Worm (Caenorhabditis elegans) whole organism, L4 larva: ENCODE data around the gene mul-1.

Experiments used
- F37D6.2 ChIP-seq: sonication (generic microtip); optimal IDR thresholded peaks from 2 replicates; lab custom pipeline; 2016; ENCODE audit warnings: mild to moderate bottlenecking, missing genetic modification characterization, missing compliant biosample characterization
- F44E2.7 ChIP-seq: fragments of 200-800 bp; sonication (Bioruptor generic); IDR thresholded peaks from 2 replicates; pipeline ENCODE4 v2.1.2; 2022; ENCODE audit warnings: missing genetic modification characterization, missing compliant biosample characterization
- F49E8.2 ChIP-seq: sonication (generic microtip); optimal IDR thresholded peaks from 2 replicates; lab custom pipeline; 2016; ENCODE audit warnings: missing compliant biosample characterization, mild to moderate bottlenecking, missing genetic modification characterization, borderline replicate concordance
- R02D3.7 ChIP-seq: fragments of 150-350 bp; sonication (generic microtip); optimal IDR thresholded peaks from 3 replicates; lab custom pipeline; 2014; ENCODE audit warnings: missing biosample characterization, missing genetic modification characterization
- ZK337.2 ChIP-seq: fragments of 200-800 bp; sonication (Bioruptor generic); IDR thresholded peaks from 2 replicates; pipeline ENCODE4 v1.3.6; 2022; ENCODE audit warnings: missing genetic modification reagents, missing genetic modification characterization, missing compliant biosample characterization
- aha-1 ChIP-seq: fragments of 150-350 bp; peaks from one replicate; lab custom pipeline; 2014; ENCODE audit warnings: missing biosample characterization, missing genetic modification characterization
- ama-1 ChIP-seq: fragments of 150-350 bp; optimal IDR thresholded peaks from 2 replicates; lab custom pipeline; 2014; ENCODE audit warnings: inconsistent platforms, mixed read lengths
- attf-4 ChIP-seq: sonication (generic microtip); optimal IDR thresholded peaks from 3 replicates; lab custom pipeline; 2017; ENCODE audit warnings: missing biosample characterization, missing genetic modification characterization
- ceh-20 ChIP-seq: fragments of 200-800 bp; sonication (Bioruptor generic); IDR thresholded peaks from 2 replicates; pipeline ENCODE4 v1.3.6; 2022; ENCODE audit warnings: missing genetic modification reagents, missing genetic modification characterization, missing compliant biosample characterization
- ceh-28 ChIP-seq: fragments of 150-350 bp; optimal IDR thresholded peaks from 2 replicates; lab custom pipeline; 2014; ENCODE audit warnings: missing biosample characterization, missing genetic modification reagents, missing genetic modification characterization
- ceh-62 ChIP-seq: sonication (generic microtip); optimal IDR thresholded peaks from 2 replicates; lab custom pipeline; 2017; ENCODE audit warnings: missing biosample characterization, missing genetic modification characterization
- cey-2 ChIP-seq: sonication (generic microtip); optimal IDR thresholded peaks from 3 replicates; lab custom pipeline; 2017; ENCODE audit warnings: missing genetic modification characterization, mild to moderate bottlenecking, missing compliant biosample characterization, antibody characterized with exemption, borderline replicate concordance; ENCODE audit not compliant: insufficient read depth
- ctbp-1 ChIP-seq: fragments of 200-800 bp; sonication (Bioruptor generic); IDR thresholded peaks from 2 replicates; pipeline ENCODE4 v1.3.6; 2022; ENCODE audit warnings: missing genetic modification reagents, missing genetic modification characterization, missing compliant biosample characterization
- daf-12 ChIP-seq: fragments of 150-350 bp; optimal IDR thresholded peaks from 2 replicates; lab custom pipeline; 2014; ENCODE audit warnings: missing biosample characterization, missing genetic modification reagents, missing genetic modification characterization
- daf-16 ChIP-seq, 3 experiments: sonication (generic microtip); optimal IDR thresholded peaks; 2 replicates each; lab custom pipeline; 2016 to 2017; ENCODE audit warnings: missing genetic modification characterization in 3 of 3, missing genetic modification reagents in 3 of 3, mild to moderate bottlenecking in 2 of 3, missing compliant biosample characterization in 2 of 3, missing biosample characterization in 1 of 3, moderate library complexity in 1 of 3
- daf-8 ChIP-seq: fragments of 200-800 bp; sonication (Bioruptor generic); IDR thresholded peaks from 2 replicates; pipeline ENCODE4 v1.3.6; 2022; ENCODE audit warnings: missing genetic modification characterization, missing compliant biosample characterization
- dmd-6 ChIP-seq: fragments of 200-800 bp; sonication (Bioruptor generic); IDR thresholded peaks from 2 replicates; pipeline ENCODE4 v1.3.6; 2022; ENCODE audit warnings: missing genetic modification reagents, missing genetic modification characterization, missing compliant biosample characterization
- duxl-1 ChIP-seq: sonication (generic microtip); optimal IDR thresholded peaks from 2 replicates; lab custom pipeline; 2016; ENCODE audit warnings: mild to moderate bottlenecking, missing genetic modification characterization, moderate library complexity, missing compliant biosample characterization; ENCODE audit not compliant: poor library complexity
- egl-27 ChIP-seq: sonication (generic microtip); optimal IDR thresholded peaks from 3 replicates; lab custom pipeline; 2017; ENCODE audit warnings: missing biosample characterization, missing genetic modification reagents, missing genetic modification characterization
- fos-1 ChIP-seq: fragments of 150-350 bp; optimal IDR thresholded peaks from 2 replicates; lab custom pipeline; 2014; ENCODE audit warnings: missing biosample characterization, missing genetic modification characterization
- hif-1 ChIP-seq, 2 experiments: sonication (generic microtip); optimal IDR thresholded peaks; 2 replicates each; lab custom pipeline; 2016 to 2017; ENCODE audit warnings: missing compliant biosample characterization in 2 of 2, missing genetic modification characterization in 2 of 2, missing genetic modification reagents in 2 of 2, missing genotype in 2 of 2, mild to moderate bottlenecking in 1 of 2
- hlh-11 ChIP-seq: fragments of 200-800 bp; sonication (Bioruptor generic); optimal IDR thresholded peaks from 2 replicates; lab custom pipeline; 2018; ENCODE audit warnings: mild to moderate bottlenecking, missing genetic modification characterization, missing compliant biosample characterization
- hlh-30 ChIP-seq: sonication (generic microtip); optimal IDR thresholded peaks from 2 replicates; lab custom pipeline; 2017; ENCODE audit warnings: antibody characterized with exemption, mild to moderate bottlenecking, missing genetic modification characterization, missing compliant biosample characterization; ENCODE audit not compliant: insufficient read depth
- jun-1 ChIP-seq: fragments of 150-350 bp; optimal IDR thresholded peaks from 2 replicates; lab custom pipeline; 2014; ENCODE audit warnings: missing biosample characterization, missing genetic modification reagents, missing genetic modification characterization
- lin-13 ChIP-seq: fragments of 150-350 bp; optimal IDR thresholded peaks from 2 replicates; lab custom pipeline; 2014; ENCODE audit warnings: missing biosample characterization, missing genetic modification reagents, missing genetic modification characterization
- lin-15B ChIP-seq: fragments of 150-350 bp; sonication (generic microtip); optimal IDR thresholded peaks from 3 replicates; lab custom pipeline; 2014; ENCODE audit warnings: missing biosample characterization, missing genetic modification characterization
- lin-38 ChIP-seq: fragments of 200-800 bp; sonication (Bioruptor generic); IDR thresholded peaks from 2 replicates; pipeline ENCODE4 v1.3.6; 2022; ENCODE audit warnings: missing genetic modification reagents, missing genetic modification characterization, missing compliant biosample characterization
- lsy-2 ChIP-seq, 2 experiments: fragments of 150-350 bp in 1 of 2; sonication (generic microtip) in 1 of 2; optimal IDR thresholded peaks; 2 replicates each; lab custom pipeline; 2014 to 2017; ENCODE audit warnings: missing biosample characterization in 2 of 2, missing genetic modification characterization in 2 of 2
- madf-5 ChIP-seq, 2 experiments: fragments of 200-800 bp; sonication (Bioruptor generic); IDR thresholded peaks; 2 replicates each; pipeline ENCODE4 v1.3.6; 2022; ENCODE audit warnings: missing compliant biosample characterization in 2 of 2, missing genetic modification characterization in 2 of 2
- mdt-29 ChIP-seq: fragments of 200-800 bp; sonication (Bioruptor generic); IDR thresholded peaks from 2 replicates; pipeline ENCODE4 v1.3.6; 2022; ENCODE audit warnings: missing genetic modification reagents, missing genetic modification characterization, missing compliant biosample characterization
- mes-2 ChIP-seq: sonication (generic microtip); optimal IDR thresholded peaks from 2 replicates; lab custom pipeline; 2016; ENCODE audit warnings: missing genotype, mild to moderate bottlenecking, missing genetic modification characterization, missing compliant biosample characterization; ENCODE audit not compliant: poor library complexity, severe bottlenecking
- nhr-102 ChIP-seq: sonication (generic microtip); optimal IDR thresholded peaks from 2 replicates; lab custom pipeline; 2016; ENCODE audit warnings: mild to moderate bottlenecking, missing genetic modification characterization, moderate library complexity, missing compliant biosample characterization
- nhr-237 ChIP-seq: sonication (generic microtip); optimal IDR thresholded peaks from 2 replicates; lab custom pipeline; 2017; ENCODE audit warnings: missing biosample characterization, missing genetic modification characterization
- nhr-25 ChIP-seq: sonication (generic microtip); optimal IDR thresholded peaks from 2 replicates; lab custom pipeline; 2017; ENCODE audit warnings: missing genetic modification characterization, mild to moderate bottlenecking, missing compliant biosample characterization, antibody characterized with exemption, moderate library complexity, borderline replicate concordance; ENCODE audit not compliant: insufficient read depth
- nhr-28 ChIP-seq: fragments of 150-350 bp; optimal IDR thresholded peaks from 2 replicates; lab custom pipeline; 2014; ENCODE audit warnings: missing biosample characterization, missing genetic modification characterization
- nhr-41 ChIP-seq: fragments of 200-800 bp; sonication (Bioruptor generic); IDR thresholded peaks from 2 replicates; pipeline ENCODE4 v1.3.6; 2022; ENCODE audit warnings: missing genetic modification reagents, missing genetic modification characterization, missing compliant biosample characterization
- nhr-48 ChIP-seq: sonication (generic microtip); optimal IDR thresholded peaks from 2 replicates; lab custom pipeline; 2016; ENCODE audit warnings: mild to moderate bottlenecking, missing genetic modification characterization, missing compliant biosample characterization
- nhr-76 ChIP-seq: fragments of 150-350 bp; optimal IDR thresholded peaks from 2 replicates; lab custom pipeline; 2014; ENCODE audit warnings: missing biosample characterization, missing genetic modification characterization
- nhr-77 ChIP-seq: fragments of 150-350 bp; optimal IDR thresholded peaks from 2 replicates; lab custom pipeline; 2014; ENCODE audit warnings: missing biosample characterization, missing genetic modification characterization
- set-16 ChIP-seq: fragments of 200-800 bp; sonication (Bioruptor generic); IDR thresholded peaks from 2 replicates; pipeline ENCODE4 v1.3.6; 2022; ENCODE audit warnings: missing genetic modification reagents, missing genetic modification characterization, missing compliant biosample characterization
- skn-1 ChIP-seq: fragments of 150-350 bp; optimal IDR thresholded peaks from 2 replicates; lab custom pipeline; 2014; ENCODE audit warnings: missing biosample characterization, missing genetic modification characterization
- spr-1 ChIP-seq: sonication (generic microtip); optimal IDR thresholded peaks from 2 replicates; lab custom pipeline; 2016; ENCODE audit warnings: mild to moderate bottlenecking, missing genetic modification characterization, missing compliant biosample characterization
- tra-1 ChIP-seq: fragments of 200-800 bp; sonication (Bioruptor generic); IDR thresholded peaks from 2 replicates; pipeline ENCODE4 v1.3.6; 2022; ENCODE audit warnings: missing genetic modification reagents, missing genetic modification characterization, missing compliant biosample characterization
- unc-130 ChIP-seq: sonication (generic microtip); optimal IDR thresholded peaks from 2 replicates; lab custom pipeline; 2016; ENCODE audit warnings: missing genetic modification reagents, missing genetic modification characterization, missing compliant biosample characterization
- unc-62 ChIP-seq, 3 experiments: fragments of 150-350 bp in 1 of 3; sonication (generic microtip); optimal IDR thresholded peaks in 2 of 3; peaks in 1 of 3; 1 replicate in 1 of 3; 2 replicates in 2 of 3; lab custom pipeline; 2014 to 2017; ENCODE audit warnings: missing biosample characterization in 3 of 3, missing genetic modification characterization in 3 of 3, missing genetic modification reagents in 3 of 3, missing genotype in 1 of 3
- vab-7 ChIP-seq: fragments of 200-800 bp; sonication (Bioruptor generic); IDR thresholded peaks from 2 replicates; pipeline ENCODE4 v1.3.6; 2022; ENCODE audit warnings: missing genetic modification reagents, missing genetic modification characterization, missing compliant biosample characterization
- zag-1 ChIP-seq: fragments of 150-350 bp; optimal IDR thresholded peaks from 2 replicates; lab custom pipeline; 2014; ENCODE audit warnings: missing biosample characterization, missing genetic modification characterization
- zfp-2 ChIP-seq: sonication (generic microtip); optimal IDR thresholded peaks from 2 replicates; lab custom pipeline; 2016; ENCODE audit warnings: mild to moderate bottlenecking, missing genetic modification characterization, missing compliant biosample characterization
- zfp-3 ChIP-seq: fragments of 200-800 bp; sonication (Bioruptor generic); conservative IDR thresholded peaks from 2 replicates; pipeline ENCODE4 v1.3.6; 2022; ENCODE audit warnings: missing genetic modification reagents, missing genetic modification characterization, missing compliant biosample characterization
- zip-11 ChIP-seq: fragments of 200-800 bp; sonication (Bioruptor generic); IDR thresholded peaks from 2 replicates; pipeline ENCODE4 v1.3.6; 2022; ENCODE audit warnings: missing genetic modification characterization, missing compliant biosample characterization
- zip-2 ChIP-seq: fragments of 150-350 bp; optimal IDR thresholded peaks from 2 replicates; lab custom pipeline; 2014; ENCODE audit warnings: missing biosample characterization, missing genetic modification characterization

The mul-1 gene

ce11 chrIV:4094364-4094763, 28.6 kb downstream of the mul-1 start:
- TF ChIP-seq ceh-20 (0 out of 2 replicates have a peak, but pooled peaks have one; percentile 20), unc-62 (GFP tag; optimal IDR thresholded peaks at IDR 0.05 in 1 of 2; lab: Kevin White, UChicago) (no peak), unc-62 (tag; optimal IDR thresholded peaks at IDR 0.05; lab: Kevin White, UChicago) (no peak), lsy-2 (tag; optimal IDR thresholded peaks at IDR 0.05; lab: Kevin White, UChicago) (peak in 1 of 2 experiments; percentile 12), daf-16 (GFP tag; optimal IDR thresholded peaks at IDR 0.05; lab: Kevin White, UChicago) (peak in 1 of 2 experiments; percentile 69), daf-16 (tag; optimal IDR thresholded peaks at IDR 0.05; lab: Kevin White, UChicago) (no peak), hif-1 (tag; optimal IDR thresholded peaks at IDR 0.05; lab: Kevin White, UChicago) (no peak), daf-8 (no peak), hlh-11 (peak; percentile 16), fos-1 (no peak), aha-1 (tag; lab: Kevin White, UChicago) (peak; percentile 86), nhr-48 (tag; lab: Kevin White, UChicago) (no peak), vab-7 (GFP tag; lab: Robert Waterston, UW) (no peak), unc-130 (GFP tag; lab: Kevin White, UChicago) (no peak), daf-12 (tag; lab: Kevin White, UChicago) (no peak), nhr-237 (no peak), set-16 (GFP tag; lab: Robert Waterston, UW) (no peak), jun-1 (no peak), duxl-1 (tag; lab: Kevin White, UChicago) (no peak), tra-1 (no peak), skn-1 (tag; lab: Kevin White, UChicago) (no peak), nhr-102 (no peak), ceh-28 (tag; lab: Kevin White, UChicago) (no peak), nhr-25 (tag; lab: Kevin White, UChicago) (no peak), hlh-30 (tag; lab: Kevin White, UChicago) (no peak), lin-13 (GFP tag; lab: Kevin White, UChicago) (no peak), nhr-76 (no peak), ctbp-1 (GFP tag; lab: Robert Waterston, UW) (no peak), mes-2 (peak; percentile 1), F49E8.2 (tag; lab: Kevin White, UChicago) (no peak), cey-2 (tag; lab: Kevin White, UChicago) (no peak), nhr-41 (no peak), egl-27 (tag; lab: Kevin White, UChicago) (no peak), zag-1 (no peak), zfp-2 (no peak), lin-38 (no peak), madf-5 (GFP tag; IDR thresholded peaks at IDR 0.05; lab: Robert Waterston, UW) (no peak), nhr-77 (tag; lab: Kevin White, UChicago) (no peak), zip-2 (tag; lab: Kevin White, UChicago) (no peak), lin-15B (tag; lab: Kevin White, UChicago) (no peak), attf-4 (tag; lab: Kevin White, UChicago) (no peak), F44E2.7 (GFP tag; lab: Robert Waterston, UW) (no peak), ZK337.2 (no peak)
- TF ChIP-seq, all 104 proteins: peak for 6

DNA sequence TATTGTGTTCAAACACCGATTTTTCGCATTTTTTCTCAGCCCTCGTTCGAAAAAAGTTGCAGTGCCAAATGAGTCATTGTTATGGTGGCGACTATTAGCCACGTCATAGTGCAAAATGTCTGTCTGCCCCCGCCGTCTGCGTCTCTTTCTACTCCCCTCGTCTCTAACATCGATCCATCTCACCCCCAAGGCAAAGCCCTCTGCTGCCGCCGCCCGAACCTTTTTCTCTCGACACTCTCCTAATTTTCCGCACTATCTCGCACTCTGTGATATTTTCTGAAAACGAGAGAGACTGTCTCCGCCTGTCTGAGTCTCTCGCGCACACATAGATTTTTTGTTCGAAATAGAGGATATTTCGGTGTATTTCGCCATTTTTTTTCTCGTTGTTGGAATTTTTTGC, 29.9 kb downstream of the mul-1 start:
- TF ChIP-seq ceh-62 = no peak
- TF ChIP-seq ama-1 (lab: Kevin White, UChicago) = peak; percentile 17
- peak; percentile 53 for TF ChIP-seq F37D6.2 (tag; lab: Kevin White, UChicago)
- TF ChIP-seq nhr-77 (tag; lab: Kevin White, UChicago) = peak; percentile 12
- TF ChIP-seq set-16 (GFP tag; lab: Robert Waterston, UW) = peak; percentile 63; the same call in 1 of the 2 replicates
- peak; percentile 75 for TF ChIP-seq dmd-6 (GFP tag; lab: Robert Waterston, UW)
- TF ChIP-seq R02D3.7 (tag; lab: Kevin White, UChicago) = no peak
- TF ChIP-seq mdt-29 (GFP tag; lab: Robert Waterston, UW) = no peak
- peak; percentile 72 for TF ChIP-seq mes-2
- peak; percentile 5 for TF ChIP-seq spr-1
- peak; percentile 70; the same call in 1 of the 2 replicates for TF ChIP-seq ctbp-1 (GFP tag; lab: Robert Waterston, UW)
- TF ChIP-seq zip-2 (tag; lab: Kevin White, UChicago) = no peak
- TF ChIP-seq hif-1 (tag; optimal IDR thresholded peaks at IDR 0.05; lab: Kevin White, UChicago) = peak in 1 of 2 experiments; percentile 47
- peak; percentile 56 for TF ChIP-seq nhr-28 (tag; lab: Kevin White, UChicago)
- TF ChIP-seq skn-1 (tag; lab: Kevin White, UChicago) = no peak
- no peak for TF ChIP-seq zip-11 (GFP tag; lab: Robert Waterston, UW)
- no peak for TF ChIP-seq zfp-3 (GFP tag; lab: Robert Waterston, UW)
